Fruit fly (Drosophila melanogaster): ENCODE data around the gene CG8534.

DNA sequence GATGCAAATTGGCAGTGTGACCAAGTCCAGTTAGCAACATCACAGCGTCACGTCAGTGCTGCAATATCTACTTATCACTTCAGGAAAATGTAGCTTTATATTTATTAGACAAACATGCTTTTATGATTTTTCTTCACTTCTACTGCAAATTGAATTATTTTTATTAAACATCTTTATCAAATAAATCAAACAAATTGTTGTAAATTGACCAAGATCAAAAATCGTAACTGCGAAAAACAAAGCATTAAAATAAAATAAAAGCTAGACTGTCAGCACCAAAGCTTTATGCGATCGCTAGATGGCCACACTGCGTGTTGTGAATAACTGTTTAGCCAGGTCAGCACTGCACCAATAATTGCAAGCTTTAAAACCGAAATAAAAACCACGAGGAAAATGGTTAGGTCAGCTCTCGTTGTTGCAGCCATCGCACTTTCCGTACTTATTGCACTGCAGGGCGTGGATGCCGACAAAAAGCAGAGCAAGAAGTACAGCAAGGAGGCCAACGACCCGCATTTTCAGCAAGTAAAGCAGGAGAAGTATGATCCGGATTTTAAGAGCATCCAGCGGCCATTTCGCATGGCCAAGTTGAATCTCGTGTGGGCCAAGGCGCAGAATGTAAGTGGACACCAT lies 21.3 kb upstream of the CG8534 start, which contains the start of the genes CG12945 and CG8507:
- no peak for TF ChIP-seq toe (GFP tag; optimal IDR thresholded peaks at IDR 0.05)
- TF ChIP-seq Hr96 (GFP tag; optimal IDR thresholded peaks at IDR 0.05), result no peak

All from whole organism, adult.